Fruit fly (Drosophila melanogaster) whole organism, embryonic: ENCODE results near the gene Dpy-30L1.

Source experiments
- CG10431 ChIP-seq: fragments of 200-800 bp; sonication (Bioruptor generic); optimal IDR thresholded peaks from 3 replicates; lab custom pipeline; 2018; ENCODE audit warnings: missing biosample characterization, mild to moderate bottlenecking, missing genetic modification characterization
- CG11696 ChIP-seq: fragments of 200-800 bp; sonication (Bioruptor generic); IDR thresholded peaks from 2 replicates; pipeline ENCODE4 v1.3.6; 2022; ENCODE audit warnings: missing biosample characterization, missing genetic modification characterization
- CG16863 ChIP-seq: fragments of 200-800 bp; sonication (Bioruptor generic); optimal IDR thresholded peaks from 3 replicates; lab custom pipeline; 2016; ENCODE audit warnings: missing biosample characterization, missing genetic modification characterization
- CG17385 ChIP-seq: fragments of 200-800 bp; sonication (Bioruptor generic); optimal IDR thresholded peaks from 3 replicates; lab custom pipeline; 2018; ENCODE audit warnings: missing biosample characterization, mild to moderate bottlenecking, missing genetic modification characterization
- CG18599 ChIP-seq: fragments of 200-800 bp; sonication (Bioruptor generic); optimal IDR thresholded peaks from 3 replicates; lab custom pipeline; 2017; ENCODE audit warnings: missing biosample characterization, missing genetic modification characterization, mild to moderate bottlenecking, moderate library complexity, missing genetic modification reagents
- CG18619 ChIP-seq: fragments of 200-800 bp; sonication (Bioruptor generic); optimal IDR thresholded peaks from 3 replicates; lab custom pipeline; 2017; ENCODE audit warnings: missing biosample characterization, mild to moderate bottlenecking, missing genetic modification characterization
- CG30403 ChIP-seq: fragments of 200-800 bp; sonication (Bioruptor generic); optimal IDR thresholded peaks from 3 replicates; lab custom pipeline; 2016; ENCODE audit warnings: missing biosample characterization, missing genetic modification characterization
- CG33213 ChIP-seq: fragments of 200-800 bp; sonication (Bioruptor generic); optimal IDR thresholded peaks from 3 replicates; lab custom pipeline; 2016; ENCODE audit warnings: missing biosample characterization, missing genetic modification characterization
- CG34224 ChIP-seq: fragments of 200-800 bp; sonication (Bioruptor generic); IDR thresholded peaks from 3 replicates; pipeline ENCODE4 v1.3.6; 2022; ENCODE audit warnings: missing biosample characterization, missing genetic modification characterization; ENCODE audit not compliant: partially characterized antibody
- CG4360 ChIP-seq: fragments of 200-800 bp; sonication (Bioruptor generic); IDR thresholded peaks from 2 replicates; pipeline ENCODE4 v1.3.6; 2022; ENCODE audit warnings: missing biosample characterization, missing genetic modification characterization
- CG5180 ChIP-seq: fragments of 200-800 bp; sonication (Bioruptor generic); optimal IDR thresholded peaks from 3 replicates; lab custom pipeline; 2017; ENCODE audit warnings: missing biosample characterization, missing genetic modification characterization, mild to moderate bottlenecking, moderate library complexity, missing genetic modification reagents
- CG6813 ChIP-seq: fragments of 200-800 bp; sonication (Bioruptor generic); optimal IDR thresholded peaks from 2 replicates; lab custom pipeline; 2017; ENCODE audit warnings: missing biosample characterization, missing genetic modification characterization, mild to moderate bottlenecking, moderate library complexity, missing genetic modification reagents
- Camta ChIP-seq: fragments of 200-800 bp; sonication (Bioruptor generic); optimal IDR thresholded peaks from 2 replicates; lab custom pipeline; 2016; ENCODE audit warnings: missing biosample characterization, missing genetic modification characterization
- D ChIP-seq, 2 experiments: fragments of 200-800 bp in 1 of 2; fragments of >200 bp in 1 of 2; sonication (Bioruptor generic) in 1 of 2; optimal IDR thresholded peaks; 2 replicates in 1 of 2; 3 replicates in 1 of 2; lab custom pipeline; 2017; ENCODE audit warnings: mild to moderate bottlenecking in 1 of 2, missing biosample characterization in 1 of 2, missing genetic modification characterization in 1 of 2, missing genetic modification reagents in 1 of 2
- H2.0 ChIP-seq: fragments of 200-800 bp; sonication (Bioruptor generic); IDR thresholded peaks from 2 replicates; pipeline ENCODE4 v1.3.6; 2022; ENCODE audit warnings: missing biosample characterization, missing genetic modification characterization
- HLH54F ChIP-seq: fragments of 200-800 bp; sonication (Bioruptor generic); optimal IDR thresholded peaks from 3 replicates; lab custom pipeline; 2016; ENCODE audit warnings: missing biosample characterization, missing genetic modification characterization
- Lim3 ChIP-seq: fragments of 200-800 bp; sonication (Bioruptor generic); IDR thresholded peaks from 2 replicates; pipeline ENCODE4 v1.3.6; 2022; ENCODE audit warnings: missing biosample characterization, missing genetic modification characterization
- Opbp ChIP-seq: fragments of 200-800 bp; sonication (Bioruptor generic); IDR thresholded peaks from 3 replicates; pipeline ENCODE4 v1.3.6; 2022; ENCODE audit warnings: missing biosample characterization, missing genetic modification characterization; ENCODE audit not compliant: partially characterized antibody
- Pdp1 ChIP-seq, 2 experiments: fragments of 200-800 bp; sonication (Bioruptor generic); optimal IDR thresholded peaks; 3 replicates each; lab custom pipeline; 2016; ENCODE audit warnings: missing biosample characterization in 2 of 2, missing genetic modification characterization in 2 of 2, mild to moderate bottlenecking in 1 of 2, moderate library complexity in 1 of 2
- Rx ChIP-seq: fragments of 200-800 bp; sonication (Bioruptor generic); IDR thresholded peaks from 2 replicates; pipeline ENCODE4 v1.3.6; 2022; ENCODE audit warnings: missing biosample characterization, missing genetic modification characterization
- Sin3A ChIP-seq: fragments of >200 bp; optimal IDR thresholded peaks from 2 replicates; lab custom pipeline; 2018
- Six4 ChIP-seq: fragments of 200-800 bp; sonication (Bioruptor generic); optimal IDR thresholded peaks from 2 replicates; lab custom pipeline; 2016; ENCODE audit warnings: missing biosample characterization, missing genetic modification characterization
- Vsx1 ChIP-seq: fragments of 200-800 bp; sonication (Bioruptor generic); optimal IDR thresholded peaks from 2 replicates; lab custom pipeline; 2017; ENCODE audit warnings: missing biosample characterization, mild to moderate bottlenecking, missing genetic modification characterization, missing genetic modification reagents
- abd-A ChIP-seq: fragments of 200-800 bp; sonication (Bioruptor generic); optimal IDR thresholded peaks from 3 replicates; lab custom pipeline; 2019; ENCODE audit warnings: missing biosample characterization, mild to moderate bottlenecking, missing genetic modification characterization, moderate library complexity
- ap ChIP-seq: fragments of 200-800 bp; sonication (Bioruptor generic); IDR thresholded peaks from 2 replicates; pipeline ENCODE4 v1.3.6; 2022; ENCODE audit warnings: missing biosample characterization, missing genetic modification characterization
- bigmax ChIP-seq: fragments of 200-800 bp; sonication (Bioruptor generic); optimal IDR thresholded peaks from 2 replicates; lab custom pipeline; 2018; ENCODE audit warnings: missing biosample characterization, mild to moderate bottlenecking, missing genetic modification characterization
- caup ChIP-seq: fragments of 200-800 bp; sonication (Bioruptor generic); optimal IDR thresholded peaks from 3 replicates; lab custom pipeline; 2017; ENCODE audit warnings: missing biosample characterization, mild to moderate bottlenecking, missing genetic modification characterization, moderate library complexity; ENCODE audit not compliant: severe bottlenecking
- ci ChIP-seq: fragments of 200-800 bp; sonication (Bioruptor generic); IDR thresholded peaks from 3 replicates; pipeline ENCODE4 v1.3.6; 2022; ENCODE audit warnings: missing biosample characterization, missing genetic modification characterization
- da ChIP-seq: fragments of 200-800 bp; sonication (Bioruptor generic); optimal IDR thresholded peaks from 2 replicates; lab custom pipeline; 2016; ENCODE audit warnings: missing biosample characterization, missing genetic modification characterization
- exex ChIP-seq: fragments of 200-800 bp; sonication (Bioruptor generic); optimal IDR thresholded peaks from 4 replicates; lab custom pipeline; 2018; ENCODE audit warnings: missing biosample characterization, mild to moderate bottlenecking, missing genetic modification characterization, moderate library complexity
- grau ChIP-seq: fragments of 200-800 bp; optimal IDR thresholded peaks from 3 replicates; lab custom pipeline; 2019; ENCODE audit warnings: missing biosample characterization, mild to moderate bottlenecking, missing genetic modification characterization, moderate library complexity
- grn ChIP-seq: fragments of 200-800 bp; sonication (Bioruptor generic); optimal IDR thresholded peaks from 3 replicates; lab custom pipeline; 2017; ENCODE audit warnings: missing biosample characterization, missing genetic modification characterization
- lmd ChIP-seq: fragments of 200-800 bp; sonication (Bioruptor generic); IDR thresholded peaks from 2 replicates; pipeline ENCODE4 v1.3.6; 2022; ENCODE audit warnings: missing biosample characterization, missing genetic modification characterization
- mirr ChIP-seq: fragments of 200-800 bp; sonication (Bioruptor generic); optimal IDR thresholded peaks from 3 replicates; lab custom pipeline; 2018; ENCODE audit warnings: missing biosample characterization, mild to moderate bottlenecking, missing genetic modification characterization
- nerfin-1 ChIP-seq: fragments of 200-800 bp; sonication (Bioruptor generic); optimal IDR thresholded peaks from 3 replicates; lab custom pipeline; 2019; ENCODE audit warnings: missing biosample characterization, mild to moderate bottlenecking, missing genetic modification characterization, moderate library complexity
- pum ChIP-seq: fragments of 200-800 bp; sonication (Bioruptor generic); optimal IDR thresholded peaks from 2 replicates; lab custom pipeline; 2016; ENCODE audit warnings: missing biosample characterization, missing genetic modification characterization
- pzg ChIP-seq: fragments of 200-800 bp; sonication (Bioruptor generic); optimal IDR thresholded peaks from 3 replicates; lab custom pipeline; 2018; ENCODE audit warnings: missing biosample characterization, mild to moderate bottlenecking, missing genetic modification characterization, moderate library complexity
- scrt ChIP-seq: fragments of 200-800 bp; sonication (Bioruptor generic); optimal IDR thresholded peaks from 2 replicates; lab custom pipeline; 2018; ENCODE audit warnings: missing biosample characterization, mild to moderate bottlenecking, missing genetic modification characterization, moderate library complexity
- sens ChIP-seq: fragments of 200-800 bp; sonication (Bioruptor generic); peaks from one replicate; lab custom pipeline; 2016; ENCODE audit warnings: missing biosample characterization, missing genetic modification characterization
- seq ChIP-seq: fragments of 200-800 bp; sonication (Bioruptor generic); IDR thresholded peaks from 2 replicates; pipeline ENCODE4 v1.3.6; 2022; ENCODE audit warnings: missing biosample characterization, missing genetic modification characterization
- slou ChIP-seq: fragments of 200-800 bp; sonication (Bioruptor generic); optimal IDR thresholded peaks from 3 replicates; lab custom pipeline; 2016; ENCODE audit warnings: missing biosample characterization, missing genetic modification characterization
- sr ChIP-seq: fragments of 200-800 bp; sonication (Bioruptor generic); IDR thresholded peaks from 3 replicates; pipeline ENCODE4 v1.3.6; 2022; ENCODE audit warnings: missing biosample characterization, missing genetic modification characterization
- tap ChIP-seq: fragments of 200-800 bp; optimal IDR thresholded peaks from 3 replicates; lab custom pipeline; 2019; ENCODE audit warnings: missing biosample characterization, mild to moderate bottlenecking, missing genetic modification characterization, moderate library complexity
- tin ChIP-seq: fragments of 200-800 bp; sonication (Bioruptor generic); optimal IDR thresholded peaks from 3 replicates; lab custom pipeline; 2016; ENCODE audit warnings: missing biosample characterization, missing genetic modification characterization
- tna ChIP-seq: fragments of 200-800 bp; sonication (Bioruptor generic); IDR thresholded peaks from 2 replicates; pipeline ENCODE4 v1.3.6; 2022; ENCODE audit warnings: missing biosample characterization, missing genetic modification characterization; ENCODE audit not compliant: partially characterized antibody
- vvl ChIP-seq: fragments of 200-800 bp; sonication (Bioruptor generic); IDR thresholded peaks from 2 replicates; pipeline ENCODE4 v1.3.6; 2022; ENCODE audit warnings: missing biosample characterization, missing genetic modification characterization
- wor ChIP-seq: fragments of 200-800 bp; sonication (Bioruptor generic); IDR thresholded peaks from 2 replicates; pipeline ENCODE4 v1.3.6; 2022; ENCODE audit warnings: missing biosample characterization, missing genetic modification characterization

Dpy-30L1 gene

DNA sequence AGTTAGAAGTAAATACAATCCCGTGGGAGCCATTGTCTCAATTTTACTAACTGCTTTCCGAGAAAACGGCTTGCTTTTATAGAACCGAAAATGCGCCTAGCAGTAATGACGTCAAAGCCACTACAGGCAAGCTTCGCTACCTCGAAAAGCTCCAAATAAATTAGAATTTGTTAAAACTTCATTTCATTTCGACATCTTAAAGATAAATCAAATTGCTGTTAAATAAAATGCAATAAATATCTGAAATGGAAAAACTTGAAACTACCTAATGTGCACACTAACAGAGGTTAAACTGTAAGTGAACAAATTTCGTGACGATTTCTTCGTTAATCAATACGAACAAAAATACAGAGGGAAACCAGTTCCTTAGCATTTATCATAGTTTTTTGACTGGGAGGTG lies 34.5 kb upstream of the Dpy-30L1 start, which contains the start of gene CG7300 (continued):
- TF ChIP-seq tna (GFP tag; lab: Robert Waterston, UW), result no peak
- peak; percentile 23 for TF ChIP-seq CG18619
- TF ChIP-seq tap (tag; lab: Kevin White, UChicago), result peak; percentile 32
- TF ChIP-seq Sin3A (lab: Kevin White, UChicago), result no peak
- no peak for TF ChIP-seq bigmax (GFP tag; lab: Kevin White, UChicago)
- peak; percentile 62 for TF ChIP-seq CG30403
- no peak for TF ChIP-seq seq (GFP tag; lab: Robert Waterston, UW)
- no peak for TF ChIP-seq sr (GFP tag; lab: Robert Waterston, UW)
- TF ChIP-seq Pdp1 (GFP tag; optimal IDR thresholded peaks at IDR 0.05; lab: Kevin White, UChicago), result peak in 1 of 2 experiments; percentile 56
- TF ChIP-seq Camta, result peak; percentile 9
- no peak for TF ChIP-seq Rx (GFP tag; lab: Robert Waterston, UW)
- TF ChIP-seq scrt (GFP tag; lab: Kevin White, UChicago), result peak; percentile 26
- TF ChIP-seq tin (GFP tag; lab: Kevin White, UChicago), result peak; percentile 50

DNA sequence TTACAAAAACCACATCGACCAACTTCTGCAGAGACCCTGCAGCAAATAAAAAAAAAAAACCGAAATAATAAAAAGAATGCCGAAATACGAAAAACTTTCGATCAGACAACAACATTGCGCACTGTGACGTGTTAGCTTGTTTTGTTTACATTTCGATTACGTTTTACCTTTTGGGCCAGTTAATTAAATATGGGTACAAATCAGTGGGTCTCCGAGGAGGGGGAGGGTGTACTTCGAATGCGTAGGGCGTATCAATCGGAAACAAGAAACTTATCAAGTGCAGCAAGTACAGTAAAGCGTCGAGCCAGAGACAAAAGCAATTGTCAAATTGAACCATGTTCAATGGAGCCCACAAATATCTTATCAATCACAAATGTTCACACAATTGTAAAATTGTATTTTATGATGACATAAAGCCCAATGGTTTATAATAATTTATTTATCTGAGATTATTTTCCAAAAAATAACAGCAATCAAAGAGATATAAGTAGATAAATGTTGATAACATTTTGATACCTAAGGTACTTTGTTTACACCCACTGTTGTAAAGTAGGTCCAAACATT lies 30.9 kb upstream of the Dpy-30L1 start, which contains the start of gene Lip1:
Lip1 (minus strand) TSS at position 46 of the 564 bp plus-strand sequence.
- peak; percentile 9 for TF ChIP-seq CG5180 (GFP tag; lab: Kevin White, UChicago)
- peak; percentile 6 for TF ChIP-seq grn
- peak; percentile 73; the same call in 1 of the 2 replicates for TF ChIP-seq Lim3 (GFP tag; lab: Robert Waterston, UW)
- peak; percentile 45 for TF ChIP-seq exex (tag; lab: Kevin White, UChicago)
- no peak for TF ChIP-seq CG17385 (GFP tag; lab: Kevin White, UChicago)
- TF ChIP-seq ci (GFP tag; lab: Robert Waterston, UW), result no peak
- peak; percentile 69 for TF ChIP-seq mirr
- TF ChIP-seq sens (GFP tag; lab: Kevin White, UChicago), result peak; percentile 53
- TF ChIP-seq H2.0, result no peak
- TF ChIP-seq grau (tag; lab: Kevin White, UChicago), result peak; percentile 55
- peak; percentile 2 for TF ChIP-seq caup (GFP tag; lab: Kevin White, UChicago)
- 0 out of 2 replicates have a peak, but pooled peaks have one; percentile 18 for TF ChIP-seq vvl
- TF ChIP-seq, all 482 proteins: peak for 9

DNA sequence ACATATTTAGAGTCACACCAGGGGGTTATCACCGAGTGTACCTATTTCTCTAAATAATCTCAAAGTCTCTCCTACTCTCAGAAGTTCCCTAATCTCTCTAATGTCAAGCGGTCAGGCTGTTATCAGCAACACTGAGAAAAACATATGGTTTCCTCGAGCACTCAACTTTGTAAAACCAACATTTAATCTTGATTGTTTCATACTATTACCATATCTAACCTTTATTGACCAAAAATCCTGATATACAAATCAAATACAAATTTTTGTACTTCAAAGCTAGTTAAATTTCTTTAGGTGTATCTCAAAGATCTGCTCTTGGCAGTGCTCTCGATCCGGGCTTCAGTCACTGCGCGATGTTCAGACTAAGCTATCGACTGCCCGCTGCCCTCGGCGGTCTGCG lies 29.2 kb upstream of the Dpy-30L1 start, which contains the start of gene CG6415:
CG6415 (plus strand) TSS at position 341 of the 400 bp plus-strand sequence.
- 0 out of 2 replicates have a peak, but pooled peaks have one; percentile 45 for TF ChIP-seq ap
- peak; percentile 59 for TF ChIP-seq CG6813 (GFP tag; lab: Kevin White, UChicago)
- no peak for TF ChIP-seq da (GFP tag; lab: Kevin White, UChicago)
- 0 out of 2 replicates have a peak, but pooled peaks have one; percentile 30 for TF ChIP-seq wor (GFP tag; lab: Robert Waterston, UW)
- peak; percentile 36 for TF ChIP-seq HLH54F (GFP tag; lab: Kevin White, UChicago)
- peak; percentile 25 for TF ChIP-seq slou (GFP tag; lab: Kevin White, UChicago)
- TF ChIP-seq CG16863, result peak; percentile 67
- TF ChIP-seq grn, result peak; percentile 19
- TF ChIP-seq Six4 (GFP tag; lab: Kevin White, UChicago), result peak; percentile 40
- no peak for TF ChIP-seq CG10431 (GFP tag; lab: Kevin White, UChicago)
- TF ChIP-seq CG34224 (GFP tag; lab: Robert Waterston, UW), result no peak
- TF ChIP-seq CG11696 (GFP tag; lab: Robert Waterston, UW), result peak; percentile 58; the same call in 1 of the 2 replicates
- TF ChIP-seq pzg (GFP tag; lab: Kevin White, UChicago), result no peak
- TF ChIP-seq Vsx1 (GFP tag; lab: Kevin White, UChicago), result peak; percentile 10
- peak; percentile 64 for TF ChIP-seq Camta
- peak; percentile 44 for TF ChIP-seq CG33213
- peak; percentile 74 for TF ChIP-seq lmd (GFP tag; lab: Robert Waterston, UW)
- TF ChIP-seq CG18599 (GFP tag; lab: Kevin White, UChicago), result peak; percentile 85
- TF ChIP-seq pum (GFP tag; lab: Kevin White, UChicago), result peak; percentile 44
- no peak for TF ChIP-seq D (optimal IDR thresholded peaks at IDR 0.05; lab: Kevin White, UChicago)
- peak; percentile 68 for TF ChIP-seq D (GFP tag; optimal IDR thresholded peaks at IDR 0.05; lab: Kevin White, UChicago)
- no peak for TF ChIP-seq abd-A (tag; lab: Kevin White, UChicago)
- no peak for TF ChIP-seq Opbp
- no peak for TF ChIP-seq nerfin-1
- TF ChIP-seq CG4360 (GFP tag; lab: Robert Waterston, UW), result 0 out of 2 replicates have a peak, but pooled peaks have one; percentile 36
